Worm (Caenorhabditis elegans) whole organism, late embryonic: ENCODE measurements around the gene C45H4.18.

Experiments used
- ama-1 ChIP-seq: fragments of 150-350 bp; optimal IDR thresholded peaks from 2 replicates; lab custom pipeline; 2014
- mec-3 ChIP-seq: sonication (generic microtip); optimal IDR thresholded peaks from 2 replicates; lab custom pipeline; 2016; ENCODE audit warnings: borderline replicate concordance, missing genetic modification characterization, missing compliant biosample characterization
- npax-4 ChIP-seq: sonication (generic microtip); optimal IDR thresholded peaks from 2 replicates; lab custom pipeline; 2016; ENCODE audit warnings: missing genetic modification characterization, missing compliant biosample characterization
- pha-4 ChIP-seq: fragments of 150-350 bp; optimal IDR thresholded peaks from 2 replicates; lab custom pipeline; 2018; ENCODE audit warnings: missing biosample characterization, missing genetic modification reagents, missing genetic modification characterization
- ref-2 ChIP-seq: sonication (generic microtip); optimal IDR thresholded peaks from 2 replicates; lab custom pipeline; 2016; ENCODE audit warnings: missing genetic modification characterization, missing compliant biosample characterization
- sox-4 ChIP-seq: sonication (generic microtip); optimal IDR thresholded peaks from 2 replicates; lab custom pipeline; 2017; ENCODE audit warnings: mild to moderate bottlenecking, missing genetic modification characterization, inconsistent platforms, missing compliant biosample characterization
- unc-86 ChIP-seq: sonication (generic microtip); optimal IDR thresholded peaks from 2 replicates; lab custom pipeline; 2016; ENCODE audit warnings: missing genetic modification characterization, missing compliant biosample characterization

DNA sequence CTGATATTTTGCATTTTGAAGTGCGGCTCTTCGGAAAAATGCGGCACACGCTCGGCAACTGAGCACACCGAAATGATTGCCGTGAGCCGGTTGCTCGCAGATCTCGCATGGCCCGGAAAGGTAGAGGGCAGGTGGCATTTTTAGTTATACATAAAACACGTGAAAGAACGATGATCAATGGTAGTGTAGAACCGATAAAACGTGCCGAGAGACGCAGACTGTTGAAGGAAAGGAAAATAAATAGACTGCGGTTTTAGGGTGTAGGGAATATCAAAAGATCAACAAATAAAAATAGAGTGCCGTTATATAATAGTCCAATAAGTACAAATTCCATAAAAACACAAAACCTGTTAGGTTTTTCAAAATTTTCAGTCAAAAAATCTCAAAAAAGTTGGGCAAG is 36.6 kb downstream of the C45H4.18 start, which contains the start of gene nhr-133:
- TF ChIP-seq ref-2, result no peak
- no peak for TF ChIP-seq pha-4 (tag; lab: Kevin White, UChicago)
- no peak for TF ChIP-seq npax-4 (tag; lab: Kevin White, UChicago)
- TF ChIP-seq mec-3 (tag; lab: Kevin White, UChicago), result no peak
- no peak for TF ChIP-seq sox-4 (tag; lab: Kevin White, UChicago)
- no peak for TF ChIP-seq unc-86
- TF ChIP-seq ama-1, result no peak
